Worm (Caenorhabditis elegans): ENCODE measurements around the gene K02E10.6.
A peak's percentile ranks its signal among the peaks of the same experiment; 100 is the strongest.

K02E10.6 gene

DNA sequence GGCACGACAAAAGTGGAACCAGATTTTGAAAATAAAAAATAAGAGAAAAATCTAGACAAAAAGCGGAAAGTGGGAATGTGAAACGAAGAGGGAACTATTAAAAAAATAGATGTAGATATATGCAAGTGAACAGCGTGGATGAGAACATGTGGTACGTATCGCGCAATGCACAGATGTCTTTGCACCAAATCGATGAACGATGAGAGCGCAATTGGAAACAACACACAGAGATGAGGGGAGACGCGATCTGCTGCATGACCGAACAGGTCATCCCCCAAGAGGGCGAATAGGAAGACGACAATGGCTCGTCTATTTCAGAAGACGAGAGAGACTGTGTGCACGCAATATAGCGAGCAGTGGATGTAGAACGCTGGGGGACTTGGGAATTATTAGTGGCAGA is 29.9 kb downstream of the K02E10.6 start (continued):
- no peak for TF ChIP-seq elt-4 (tag; optimal IDR thresholded peaks at IDR 0.05)

DNA sequence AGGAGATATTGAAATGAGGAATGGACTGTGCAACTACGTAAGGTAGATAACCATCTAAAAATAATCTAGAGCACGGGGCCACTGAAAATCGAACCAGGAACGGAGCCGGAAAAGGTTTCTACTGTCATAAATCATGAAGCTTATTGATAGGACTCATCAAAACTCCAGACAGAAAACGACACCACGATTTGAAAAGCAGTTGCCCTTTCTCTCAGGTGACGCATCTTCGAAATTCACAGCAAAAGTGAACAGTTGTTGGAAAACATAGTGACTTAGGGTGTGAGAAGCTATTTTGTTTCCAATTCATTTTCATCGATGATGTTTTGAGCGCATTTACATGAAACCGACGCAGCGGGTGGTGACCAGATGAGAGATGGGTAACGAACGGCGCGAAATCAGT is 30.3 kb downstream of the K02E10.6 start:
- no peak for TF ChIP-seq odd-2 (tag; optimal IDR thresholded peaks at IDR 0.05)
- peak; percentile 49 for TF ChIP-seq unc-55 (GFP tag; optimal IDR thresholded peaks at IDR 0.05)
- TF ChIP-seq lin-11 (tag; optimal IDR thresholded peaks at IDR 0.05) = no peak
- TF ChIP-seq rnt-1 (tag; optimal IDR thresholded peaks at IDR 0.05) = peak; percentile 20
- TF ChIP-seq npax-4 (tag; optimal IDR thresholded peaks at IDR 0.05) = no peak

DNA sequence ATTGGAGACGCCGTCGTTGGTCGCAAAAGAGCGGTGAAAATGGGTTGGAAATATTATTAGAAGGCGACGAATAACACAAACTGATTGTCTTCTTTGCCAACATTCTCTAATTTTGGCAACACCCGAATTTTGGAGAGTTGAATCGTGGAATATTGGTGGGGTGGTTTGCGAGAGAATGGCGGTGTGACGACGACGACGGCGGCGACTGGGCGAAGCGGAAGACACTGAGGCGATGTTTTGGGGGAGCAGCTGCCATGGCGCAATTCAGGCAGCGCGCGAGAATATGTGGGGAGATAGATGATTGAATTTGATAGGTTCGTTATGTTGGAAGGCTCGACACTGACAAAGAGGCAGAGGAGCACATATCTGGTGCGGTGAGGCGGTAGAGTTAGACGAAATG is 31.6 kb downstream of the K02E10.6 start:
- peak; percentile 83 for TF ChIP-seq unc-42 (tag; optimal IDR thresholded peaks at IDR 0.05)
- no peak for TF ChIP-seq pax-1 (tag; optimal IDR thresholded peaks at IDR 0.05)
- TF ChIP-seq K09A11.1 (tag; optimal IDR thresholded peaks at IDR 0.05; ENCODE audit: insufficient read depth) = no peak
- TF ChIP-seq ceh-19 (GFP tag; optimal IDR thresholded peaks at IDR 0.05) = no peak
- no peak for TF ChIP-seq lin-11 (tag; optimal IDR thresholded peaks at IDR 0.05)
- TF ChIP-seq F13H6.1 (tag; optimal IDR thresholded peaks at IDR 0.05) = no peak
- no peak for TF ChIP-seq T23F11.4 (GFP tag; optimal IDR thresholded peaks at IDR 0.05)
- no peak for TF ChIP-seq ceh-48 (tag; optimal IDR thresholded peaks at IDR 0.05)
- TF ChIP-seq ceh-6 (GFP tag; optimal IDR thresholded peaks at IDR 0.05) = peak; percentile 12

DNA sequence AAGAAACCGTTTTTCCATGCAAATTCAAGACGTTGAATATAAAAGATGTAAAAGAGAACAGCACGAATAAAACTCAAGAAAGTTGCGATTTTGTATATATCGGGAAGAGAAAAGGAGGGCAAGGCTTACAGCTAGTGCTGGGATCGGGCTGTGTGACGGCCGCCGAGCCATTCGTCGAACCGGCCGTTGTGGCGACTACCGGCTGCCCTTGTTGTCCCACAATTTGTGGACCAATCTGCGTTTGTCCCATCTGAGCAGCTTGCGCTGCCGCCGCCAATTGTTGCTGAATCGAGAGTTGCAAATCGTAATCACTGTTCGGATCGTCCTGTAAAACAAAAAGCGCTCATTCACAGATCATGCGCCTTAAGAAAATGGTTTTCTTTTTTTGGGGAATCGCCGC is 35.4 kb downstream of the K02E10.6 start:
- TF ChIP-seq ceh-22 (tag; optimal IDR thresholded peaks at IDR 0.05) (no peak), fax-1 (tag; optimal IDR thresholded peaks at IDR 0.05) (no peak), nhr-232 (tag; optimal IDR thresholded peaks at IDR 0.05) (no peak), hlh-8 (tag; optimal IDR thresholded peaks at IDR 0.05) (no peak), fkh-10 (GFP tag; optimal IDR thresholded peaks at IDR 0.05) (no peak), elt-4 (tag; optimal IDR thresholded peaks at IDR 0.05) (no peak), sox-4 (tag; optimal IDR thresholded peaks at IDR 0.05) (no peak), ceh-30 (tag; optimal IDR thresholded peaks at IDR 0.05) (no peak)

DNA sequence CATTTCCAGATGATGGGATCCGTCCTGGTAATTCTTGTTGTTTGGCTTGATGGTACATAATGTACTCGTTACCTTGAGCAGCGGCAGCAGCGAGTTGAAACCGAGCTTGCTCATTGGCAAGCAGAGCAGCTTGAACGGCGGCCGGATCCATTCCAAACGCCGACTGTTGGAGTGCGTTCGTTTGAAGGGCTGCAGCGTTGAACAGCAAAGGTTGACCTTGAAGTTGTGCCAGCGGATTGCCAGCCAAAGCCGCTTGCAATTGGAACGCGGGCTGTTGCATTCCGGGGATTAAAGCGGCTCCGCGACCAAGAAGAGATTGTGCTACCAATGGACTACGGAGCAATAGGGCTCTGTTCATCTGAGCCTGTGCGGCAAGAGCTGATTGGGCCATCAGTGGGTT is 36.4 kb downstream of the K02E10.6 start:
- TF ChIP-seq sdc-2 (tag; optimal IDR thresholded peaks at IDR 0.05) = no peak
- no peak for TF ChIP-seq mec-3 (tag; optimal IDR thresholded peaks at IDR 0.05; ENCODE audit: borderline replicate concordance)
- no peak for TF ChIP-seq sox-2 (GFP tag; IDR thresholded peaks at IDR 0.05)
- no peak for TF ChIP-seq tbx-7 (tag; optimal IDR thresholded peaks at IDR 0.05)
- TF ChIP-seq ttx-3 (tag; optimal IDR thresholded peaks at IDR 0.05) = no peak
- TF ChIP-seq unc-3 (GFP tag; conservative IDR thresholded peaks at IDR 0.05) = no peak
- TF ChIP-seq unc-3 (tag; optimal IDR thresholded peaks at IDR 0.05) = no peak
- TF ChIP-seq ceh-19 (GFP tag; optimal IDR thresholded peaks at IDR 0.05) = no peak
- no peak for TF ChIP-seq K02D7.2 (tag; optimal IDR thresholded peaks at IDR 0.05)
- TF ChIP-seq unc-55 (GFP tag; optimal IDR thresholded peaks at IDR 0.05) = no peak
- TF ChIP-seq dmd-4 (tag; optimal IDR thresholded peaks at IDR 0.05; ENCODE audit: borderline replicate concordance) = no peak
- no peak for TF ChIP-seq F13H6.1 (tag; optimal IDR thresholded peaks at IDR 0.05)
- no peak for TF ChIP-seq pros-1 (tag; optimal IDR thresholded peaks at IDR 0.05)

DNA sequence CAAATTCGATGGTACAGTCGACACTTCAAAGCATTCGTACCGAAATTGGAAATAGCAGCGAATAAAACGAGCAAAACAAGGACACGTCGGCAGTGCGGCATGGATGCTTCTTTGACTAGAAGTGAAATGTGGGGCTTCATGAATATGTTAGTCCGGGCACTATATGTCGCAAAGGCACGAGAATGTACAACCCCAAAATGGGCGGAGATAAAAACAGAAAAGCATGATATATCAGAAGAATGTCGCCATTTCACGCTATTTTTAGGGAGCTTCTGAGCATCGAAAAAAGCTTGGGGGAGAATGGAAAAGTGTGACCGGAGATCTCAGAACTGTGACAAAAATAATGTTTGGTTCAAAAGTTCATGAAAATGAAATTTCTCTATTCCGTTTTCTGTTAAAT is 39.3 kb downstream of the K02E10.6 start, which contains the start of gene T07D1.3:
TSS of gene T07D1.3 (minus strand) at position 101 of the 400 bp plus-strand sequence.
- TF ChIP-seq T23F11.4 (GFP tag; optimal IDR thresholded peaks at IDR 0.05) (no peak), unc-55 (GFP tag; optimal IDR thresholded peaks at IDR 0.05) (no peak), madf-2 (tag; optimal IDR thresholded peaks at IDR 0.05) (no peak), dmd-4 (tag; optimal IDR thresholded peaks at IDR 0.05; ENCODE audit: borderline replicate concordance) (no peak), odd-2 (tag; optimal IDR thresholded peaks at IDR 0.05) (no peak), ttx-3 (tag; optimal IDR thresholded peaks at IDR 0.05) (no peak), ceh-31 (tag; optimal IDR thresholded peaks at IDR 0.05) (no peak), pha-4 (tag; optimal IDR thresholded peaks at IDR 0.05) (no peak), sox-2 (GFP tag; IDR thresholded peaks at IDR 0.05) (no peak), ceh-9 (tag; optimal IDR thresholded peaks at IDR 0.05) (no peak), pax-1 (tag; optimal IDR thresholded peaks at IDR 0.05) (no peak), pha-2 (tag; optimal IDR thresholded peaks at IDR 0.05) (no peak), ceh-30 (tag; optimal IDR thresholded peaks at IDR 0.05) (no peak), hlh-15 (tag; optimal IDR thresholded peaks at IDR 0.05) (no peak), ceh-2 (tag; optimal IDR thresholded peaks at IDR 0.05) (no peak), fkh-10 (GFP tag; optimal IDR thresholded peaks at IDR 0.05) (no peak), fkh-6 (tag; optimal IDR thresholded peaks at IDR 0.05) (no peak), Y22D7AL.16 (tag; optimal IDR thresholded peaks at IDR 0.05) (no peak), nfya-1 (tag; optimal IDR thresholded peaks at IDR 0.05) (no peak), eyg-1 (tag; optimal IDR thresholded peaks at IDR 0.05) (no peak)
